Fruit fly (Drosophila melanogaster) whole organism, pupa: ENCODE results near the gene mew.

ENCODE experiments used
- CG15710 ChIP-seq: fragments of 200-800 bp; sonication (Bioruptor generic); optimal IDR thresholded peaks from 2 replicates; lab custom pipeline; 2018; ENCODE audit warnings: missing biosample characterization, mild to moderate bottlenecking, missing genetic modification characterization, moderate library complexity
- CG17806 ChIP-seq: fragments of 200-800 bp; sonication (Bioruptor generic); optimal IDR thresholded peaks from 2 replicates; lab custom pipeline; 2018; ENCODE audit warnings: missing biosample characterization, mild to moderate bottlenecking, missing genetic modification characterization, moderate library complexity
- CG32121 ChIP-seq: fragments of 200-800 bp; sonication (Bioruptor generic); IDR thresholded peaks from 2 replicates; pipeline ENCODE4 v1.3.6; 2022; ENCODE audit warnings: missing biosample characterization, missing genetic modification characterization
- CG34367 ChIP-seq: fragments of 200-800 bp; sonication (Bioruptor generic); optimal IDR thresholded peaks from 2 replicates; lab custom pipeline; 2018; ENCODE audit warnings: missing biosample characterization, mild to moderate bottlenecking, missing genetic modification characterization
- CG8159 ChIP-seq: fragments of 200-800 bp; sonication (Bioruptor generic); optimal IDR thresholded peaks from 3 replicates; lab custom pipeline; 2018; ENCODE audit warnings: missing biosample characterization, mild to moderate bottlenecking, missing genetic modification characterization, moderate library complexity
- CG9948 ChIP-seq: fragments of 200-800 bp; sonication (Bioruptor generic); optimal IDR thresholded peaks from 2 replicates; lab custom pipeline; 2018; ENCODE audit warnings: missing biosample characterization, mild to moderate bottlenecking, missing genetic modification characterization, moderate library complexity
- gl ChIP-seq: fragments of 200-800 bp; sonication (Bioruptor generic); optimal IDR thresholded peaks from 2 replicates; lab custom pipeline; 2018; ENCODE audit warnings: missing biosample characterization, mild to moderate bottlenecking, missing genetic modification characterization

DNA sequence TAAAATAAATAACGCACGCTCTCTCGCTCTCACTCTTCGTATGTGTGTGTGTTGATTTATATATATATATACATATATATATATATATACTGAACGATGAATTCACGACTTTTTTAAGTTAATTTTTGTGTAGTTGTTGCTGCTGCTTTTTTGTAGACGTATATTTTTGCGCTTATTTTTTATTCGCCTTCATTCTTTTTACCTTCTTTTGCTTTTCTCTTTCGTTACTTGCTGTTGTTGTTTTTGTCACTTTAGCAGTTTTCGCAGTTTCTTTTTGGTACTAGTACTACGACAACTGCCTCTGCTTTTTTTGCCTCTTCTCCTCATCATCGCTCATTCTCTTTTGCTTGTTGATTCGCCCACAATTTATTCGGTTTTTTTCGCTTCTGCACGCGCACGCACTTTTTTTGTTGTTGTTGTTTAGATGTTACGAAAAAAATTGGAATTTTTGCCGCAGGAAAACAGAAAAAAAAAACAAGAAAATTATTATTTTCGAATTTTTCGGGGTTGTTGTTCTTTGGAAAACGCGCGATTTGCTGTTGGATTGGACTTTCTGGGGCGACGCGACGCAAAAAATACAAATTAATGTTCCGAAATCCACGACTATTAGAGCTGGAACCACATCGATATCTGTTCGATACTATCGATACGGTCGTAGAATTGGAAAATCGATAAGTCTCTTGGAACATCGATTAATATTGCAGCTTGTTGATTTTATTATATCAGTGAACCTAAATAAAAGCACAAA lies 26.9 kb upstream of the mew start, which contains the start of the genes HDAC4 and CG15743:
- TF ChIP-seq gl (no peak), CG34367 (tag; lab: Kevin White, UChicago) (peak; percentile 10), CG15710 (no peak), CG9948 (no peak), CG32121 (GFP tag; lab: Robert Waterston, UW) (no peak), CG17806 (tag; lab: Kevin White, UChicago) (no peak), CG8159 (tag; lab: Kevin White, UChicago) (peak; percentile 15)
